Worm (Caenorhabditis elegans) whole organism, early embryonic: ENCODE data around the gene K11H12.5.
A peak's percentile ranks its signal among the peaks of the same experiment; 100 is the strongest.

Source experiments
- B0310.2 ChIP-seq: sonication (generic microtip); optimal IDR thresholded peaks from 2 replicates; lab custom pipeline; 2016; ENCODE audit warnings: mild to moderate bottlenecking, missing genetic modification characterization, missing compliant biosample characterization
- F13C5.2 ChIP-seq: sonication (generic microtip); optimal IDR thresholded peaks from 2 replicates; lab custom pipeline; 2017; ENCODE audit warnings: mild to moderate bottlenecking, missing genetic modification characterization, inconsistent platforms, missing compliant biosample characterization
- aly-1 ChIP-seq: sonication (generic microtip); optimal IDR thresholded peaks from 2 replicates; lab custom pipeline; 2016; ENCODE audit warnings: missing genetic modification characterization, missing compliant biosample characterization
- ama-1 ChIP-seq: fragments of 150-350 bp; optimal IDR thresholded peaks from 2 replicates; lab custom pipeline; 2014
- ceh-13 ChIP-seq: fragments of 200-800 bp; sonication (Bioruptor generic); optimal IDR thresholded peaks from 2 replicates; lab custom pipeline; 2018; ENCODE audit warnings: mild to moderate bottlenecking, missing genetic modification characterization, missing compliant biosample characterization
- ceh-36 ChIP-seq: sonication (generic microtip); optimal IDR thresholded peaks from 2 replicates; lab custom pipeline; 2016; ENCODE audit warnings: missing genetic modification characterization, inconsistent platforms, missing compliant biosample characterization
- ets-7 ChIP-seq: sonication (generic microtip); optimal IDR thresholded peaks from 2 replicates; lab custom pipeline; 2016; ENCODE audit warnings: missing genotype, missing genetic modification characterization, missing compliant biosample characterization
- flt-1 ChIP-seq: fragments of 200-800 bp; sonication (Bioruptor generic); IDR thresholded peaks from 2 replicates; pipeline ENCODE4 v1.3.6; 2022; ENCODE audit warnings: missing genetic modification characterization, missing compliant biosample characterization
- hmbx-1 ChIP-seq: sonication (generic microtip); optimal IDR thresholded peaks from 2 replicates; lab custom pipeline; 2016; ENCODE audit warnings: mild to moderate bottlenecking, missing genetic modification characterization, missing compliant biosample characterization
- hmg-4 ChIP-seq: fragments of 200-800 bp; sonication (Bioruptor generic); optimal IDR thresholded peaks from 2 replicates; lab custom pipeline; 2018; ENCODE audit warnings: mild to moderate bottlenecking, missing genetic modification characterization, missing compliant biosample characterization
- hnd-1 ChIP-seq: sonication (generic microtip); optimal IDR thresholded peaks from 2 replicates; lab custom pipeline; 2016; ENCODE audit warnings: missing genetic modification characterization, missing compliant biosample characterization
- pes-1 ChIP-seq: fragments of 200-800 bp; sonication (Bioruptor generic); IDR thresholded peaks from 2 replicates; pipeline ENCODE4 v1.3.6; 2022; ENCODE audit warnings: missing genetic modification reagents, missing genetic modification characterization, missing compliant biosample characterization
- scrt-1 ChIP-seq: fragments of 200-800 bp; sonication (Bioruptor generic); IDR thresholded peaks from 2 replicates; pipeline ENCODE4 v1.3.6; 2022; ENCODE audit warnings: missing genetic modification characterization, missing compliant biosample characterization
- sea-1 ChIP-seq: fragments of 200-800 bp; sonication (Bioruptor generic); conservative IDR thresholded peaks from 2 replicates; pipeline ENCODE4 v1.3.6; 2022; ENCODE audit warnings: missing genetic modification characterization, missing compliant biosample characterization
- tbx-11 ChIP-seq: fragments of 200-800 bp; sonication (Bioruptor generic); IDR thresholded peaks from 2 replicates; pipeline ENCODE4 v1.3.6; 2022; ENCODE audit warnings: missing genetic modification characterization, missing compliant biosample characterization
- tbx-37 ChIP-seq: fragments of 200-800 bp; sonication (Bioruptor generic); conservative IDR thresholded peaks from 2 replicates; pipeline ENCODE4 v1.3.6; 2022; ENCODE audit warnings: missing genetic modification reagents, missing genetic modification characterization, missing compliant biosample characterization
- tra-4 ChIP-seq: sonication (generic microtip); optimal IDR thresholded peaks from 2 replicates; lab custom pipeline; 2017; ENCODE audit warnings: missing genetic modification characterization, missing compliant biosample characterization

K11H12.5 gene

ce11 chrIV:649365-649764 is 27.0 kb upstream of the K11H12.5 start, which contains the start of gene K11H12.9:
TSS of gene K11H12.9 (plus strand) at chrIV:649665.
- TF ChIP-seq flt-1 = no peak
- no peak for TF ChIP-seq ceh-36 (tag; lab: Kevin White, UChicago)
- no peak for TF ChIP-seq sea-1
- no peak for TF ChIP-seq tbx-11 (GFP tag; lab: Robert Waterston, UW)
- no peak for TF ChIP-seq B0310.2
- no peak for TF ChIP-seq ets-7 (tag; lab: Kevin White, UChicago)
- no peak for TF ChIP-seq hmbx-1 (tag; lab: Kevin White, UChicago)
- no peak for TF ChIP-seq ama-1 (lab: Kevin White, UChicago)
- TF ChIP-seq ceh-13 (GFP tag; lab: Kevin White, UChicago) = no peak
- TF ChIP-seq scrt-1 = no peak
- no peak for TF ChIP-seq tbx-37
- no peak for TF ChIP-seq tra-4 (tag; lab: Kevin White, UChicago)
- TF ChIP-seq hmg-4 = no peak
- TF ChIP-seq aly-1 = no peak

DNA sequence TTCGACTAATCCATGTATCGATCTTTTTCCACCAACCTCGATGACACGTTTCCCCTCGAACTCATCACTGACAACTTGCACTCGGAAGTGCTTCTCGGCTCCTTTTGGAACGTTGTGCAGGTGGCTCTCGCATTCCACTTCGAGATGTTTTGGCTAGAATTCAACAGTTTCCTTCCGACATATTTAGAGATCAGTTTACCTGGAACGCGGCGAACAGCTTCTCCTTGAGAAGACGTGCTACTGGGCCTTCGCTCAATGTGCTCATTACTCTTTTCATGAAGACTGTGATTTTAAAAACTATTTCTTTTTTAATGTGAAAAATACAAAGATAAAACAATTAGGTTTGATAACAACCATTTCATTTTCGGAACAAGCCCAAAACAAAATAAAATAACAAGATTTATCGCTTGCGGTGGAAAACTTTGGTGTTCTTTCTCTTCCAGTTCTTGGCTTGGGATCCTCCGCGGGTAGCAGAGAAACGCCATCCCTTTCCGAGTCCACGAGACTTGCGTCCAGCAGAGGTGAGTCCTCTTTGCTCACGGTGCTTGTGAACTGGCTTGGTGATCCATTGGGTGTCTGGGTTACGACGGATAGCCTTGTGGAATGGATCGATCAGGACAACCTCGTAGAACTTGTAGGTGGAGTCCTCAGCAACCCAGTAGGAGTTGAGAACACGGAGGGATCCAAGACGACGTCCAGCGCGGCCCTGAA is 23.1 kb upstream of the K11H12.5 start, which contains the start of gene K11H12.1:
K11H12.1 (minus strand) TSS at position 284 of the 711 bp plus-strand sequence.
- no peak for TF ChIP-seq ceh-36 (tag; lab: Kevin White, UChicago)
- no peak for TF ChIP-seq hmg-4
- TF ChIP-seq sea-1 = no peak
- no peak for TF ChIP-seq ama-1 (lab: Kevin White, UChicago)
- no peak for TF ChIP-seq B0310.2

DNA sequence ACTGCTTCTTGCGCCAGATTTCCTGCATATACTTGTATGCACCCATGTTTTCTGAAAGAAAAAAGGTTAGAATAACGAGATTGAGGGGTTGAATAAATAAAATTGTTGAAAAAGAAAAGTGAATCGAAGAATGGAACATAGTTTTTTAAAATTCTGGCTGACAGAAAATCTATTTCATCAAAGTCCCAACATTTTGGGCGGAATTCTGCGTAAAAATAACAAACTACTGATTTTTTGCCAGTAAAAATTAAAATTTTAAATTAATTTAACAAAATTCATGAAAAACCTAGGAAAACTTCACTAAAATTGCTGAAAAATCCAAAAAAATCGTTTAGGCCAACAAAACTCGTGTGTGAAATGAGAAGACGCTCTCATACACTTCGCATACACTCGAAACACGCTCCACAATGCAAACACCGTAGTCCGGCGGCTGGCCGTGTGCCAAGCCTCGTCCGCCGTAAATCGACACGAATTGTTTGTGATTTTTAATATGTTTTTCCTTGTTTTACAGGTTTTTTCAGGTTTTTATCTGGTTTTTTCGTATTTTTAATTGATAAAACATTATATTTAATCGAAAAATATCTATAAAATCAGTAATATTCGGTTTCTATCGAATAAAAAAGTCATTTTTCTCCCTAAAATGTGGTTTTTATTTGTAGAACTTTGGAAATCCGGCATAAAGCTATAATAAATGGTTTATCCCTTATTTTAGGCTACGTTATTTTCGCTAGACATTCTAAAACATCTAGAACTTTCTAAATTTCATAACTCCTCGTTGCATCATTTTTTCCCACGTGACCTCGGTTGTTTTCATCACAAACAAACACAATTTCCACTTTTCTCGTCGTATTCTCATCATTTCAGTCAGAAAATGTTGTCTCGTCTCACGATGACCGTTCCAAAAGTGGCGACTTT is 21.6 kb upstream of the K11H12.5 start, which contains the start of the genes rpl-15 and K11H12.8:
rpl-15 (minus strand) TSS at position 51 of the 915 bp plus-strand sequence.
K11H12.8 (plus strand) TSS at position 865 of the 915 bp plus-strand sequence.
- TF ChIP-seq ets-7 (tag; lab: Kevin White, UChicago) = peak; percentile 64
- no peak for TF ChIP-seq ama-1 (lab: Kevin White, UChicago)
- peak; percentile 91 for TF ChIP-seq tbx-37
- TF ChIP-seq tra-4 (tag; lab: Kevin White, UChicago) = peak; percentile 79
- peak; percentile 95 for TF ChIP-seq sea-1
- TF ChIP-seq F13C5.2 (tag; lab: Kevin White, UChicago) = peak; percentile 99
- TF ChIP-seq aly-1 = no peak
- peak; percentile 57 for TF ChIP-seq ceh-13 (GFP tag; lab: Kevin White, UChicago)
- TF ChIP-seq ceh-36 (tag; lab: Kevin White, UChicago) = peak; percentile 78
- peak; percentile 92 for TF ChIP-seq flt-1
- peak; percentile 87 for TF ChIP-seq pes-1 (GFP tag; lab: Robert Waterston, UW)
- peak; percentile 83 for TF ChIP-seq scrt-1
- TF ChIP-seq hnd-1 (tag; lab: Kevin White, UChicago) = peak; percentile 70
- TF ChIP-seq hmbx-1 (tag; lab: Kevin White, UChicago) = peak; percentile 64
- peak; percentile 66 for TF ChIP-seq B0310.2
- TF ChIP-seq hmg-4 = peak; percentile 93
- peak; percentile 77 for TF ChIP-seq tbx-11 (GFP tag; lab: Robert Waterston, UW)

- no peak for TF ChIP-seq B0310.2
- no peak for TF ChIP-seq sea-1
- no peak for TF ChIP-seq tra-4 (tag; lab: Kevin White, UChicago)
- TF ChIP-seq ceh-13 (GFP tag; lab: Kevin White, UChicago) = no peak
- no peak for TF ChIP-seq tbx-11 (GFP tag; lab: Robert Waterston, UW)
- TF ChIP-seq aly-1 = no peak
- no peak for TF ChIP-seq scrt-1
- TF ChIP-seq flt-1 = no peak
- no peak for TF ChIP-seq pes-1 (GFP tag; lab: Robert Waterston, UW)
Observed at ce11 chrIV:657046-657445, 19.3 kb upstream of the K11H12.5 start.

ce11 chrIV:657932-658331 is 18.4 kb upstream of the K11H12.5 start:
- peak; percentile 62 for TF ChIP-seq hmg-4
- TF ChIP-seq scrt-1 = 0 out of 2 replicates have a peak, but pooled peaks have one; percentile 37
- no peak for TF ChIP-seq ets-7 (tag; lab: Kevin White, UChicago)
- no peak for TF ChIP-seq tbx-11 (GFP tag; lab: Robert Waterston, UW)

ce11 chrIV:658497-659177 is 17.7 kb upstream of the K11H12.5 start:
- no peak for TF ChIP-seq flt-1
- no peak for TF ChIP-seq ets-7 (tag; lab: Kevin White, UChicago)
- TF ChIP-seq hnd-1 (tag; lab: Kevin White, UChicago) = no peak
- TF ChIP-seq ceh-36 (tag; lab: Kevin White, UChicago) = no peak
- TF ChIP-seq tbx-11 (GFP tag; lab: Robert Waterston, UW) = no peak
- no peak for TF ChIP-seq B0310.2
- TF ChIP-seq tra-4 (tag; lab: Kevin White, UChicago) = no peak

- TF ChIP-seq tbx-37 (no peak), hmbx-1 (tag; lab: Kevin White, UChicago) (no peak), tbx-11 (GFP tag; lab: Robert Waterston, UW) (no peak), F13C5.2 (tag; lab: Kevin White, UChicago) (no peak), ets-7 (tag; lab: Kevin White, UChicago) (no peak)
Observed at ce11 chrIV:659585-659984, 16.8 kb upstream of the K11H12.5 start.
